Worm (Caenorhabditis elegans): Measurements from ENCODE around the gene ule-2.

ule-2 gene

DNA sequence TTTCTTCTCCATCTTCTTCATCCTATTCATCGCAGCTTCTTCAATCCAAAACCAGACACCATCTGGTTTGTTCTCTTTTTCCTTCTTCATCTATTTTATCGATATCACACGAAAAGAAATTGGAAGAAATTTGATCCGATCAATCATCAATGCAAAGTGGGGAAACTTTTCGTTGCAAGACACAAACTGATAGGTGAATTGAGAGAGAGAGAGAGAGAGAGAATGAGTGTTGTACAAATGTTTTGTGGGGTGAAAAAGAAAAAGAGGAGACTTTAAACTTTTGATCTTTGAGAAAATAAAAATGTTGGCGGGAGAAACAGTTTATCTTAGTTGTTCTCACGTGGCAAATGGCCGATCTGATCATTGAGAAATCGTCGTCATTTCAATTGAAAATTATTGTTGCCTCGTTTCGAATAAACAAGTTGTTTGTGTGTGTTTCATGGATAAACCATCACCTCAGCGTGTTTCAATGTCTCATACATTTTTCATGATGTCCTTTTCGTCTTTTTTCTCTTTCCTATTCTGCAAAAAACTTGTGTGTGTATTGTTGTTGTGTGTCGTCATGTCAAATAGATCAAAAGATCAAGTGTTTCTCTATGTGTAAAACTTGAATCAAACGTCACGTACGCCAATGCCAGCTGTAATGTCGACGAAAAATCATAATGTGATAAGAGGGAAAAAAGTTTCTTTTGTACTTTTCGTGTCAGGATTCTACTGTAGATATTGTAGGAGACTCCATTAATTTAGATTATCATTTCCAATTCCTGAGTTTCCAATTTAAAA, 22.2 kb upstream of the ule-2 start (continued):
- peak; percentile 46 for TF ChIP-seq mes-2 (tag; optimal IDR thresholded peaks at IDR 0.05; ENCODE audit: poor library complexity, severe bottlenecking)
- TF ChIP-seq madf-9 (GFP tag; conservative IDR thresholded peaks at IDR 0.05), result no peak
- TF ChIP-seq hlh-30 (tag; optimal IDR thresholded peaks at IDR 0.05; ENCODE audit: insufficient read depth), result peak; percentile 34
- TF ChIP-seq aha-1 (tag), result peak; percentile 94
- no peak for TF ChIP-seq dmd-8 (GFP tag; IDR thresholded peaks at IDR 0.05)
- TF ChIP-seq Y48G9A.11 (GFP tag; IDR thresholded peaks at IDR 0.05), result no peak
- TF ChIP-seq egl-27 (tag; optimal IDR thresholded peaks at IDR 0.05), result no peak
- TF ChIP-seq ztf-7 (tag; optimal IDR thresholded peaks at IDR 0.05), result peak; percentile 45
- TF ChIP-seq nhr-77 (tag; optimal IDR thresholded peaks at IDR 0.05), result peak; percentile 51
- no peak for TF ChIP-seq F49E8.2 (tag; optimal IDR thresholded peaks at IDR 0.05; ENCODE audit: borderline replicate concordance)
- no peak for TF ChIP-seq dpl-1 (GFP tag; optimal IDR thresholded peaks at IDR 0.05)
- peak; percentile 27 for TF ChIP-seq mxl-3 (GFP tag; optimal IDR thresholded peaks at IDR 0.05)
- TF ChIP-seq nhr-76 (tag; optimal IDR thresholded peaks at IDR 0.05), result peak; percentile 31
- peak; percentile 39 to 67 for TF ChIP-seq mdl-1 (tag; optimal IDR thresholded peaks at IDR 0.05)
- TF ChIP-seq arid-1 (GFP tag; conservative IDR thresholded peaks at IDR 0.05), result no peak
- TF ChIP-seq cey-2 (tag; optimal IDR thresholded peaks at IDR 0.05; ENCODE audit: borderline replicate concordance, insufficient read depth), result peak; percentile 12
- no peak for TF ChIP-seq D1046.2 (GFP tag; IDR thresholded peaks at IDR 0.05)
- peak; percentile 22 to 33 for TF ChIP-seq lsy-2 (tag; optimal IDR thresholded peaks at IDR 0.05)
- TF ChIP-seq nhr-28 (tag; optimal IDR thresholded peaks at IDR 0.05), result peak; percentile 81
- peak; percentile 1 for TF ChIP-seq rbr-2 (tag; optimal IDR thresholded peaks at IDR 0.05)
- peak; percentile 63 for TF ChIP-seq zip-2 (tag; optimal IDR thresholded peaks at IDR 0.05)
- TF ChIP-seq duxl-1 (tag; optimal IDR thresholded peaks at IDR 0.05; ENCODE audit: poor library complexity), result no peak
- TF ChIP-seq dve-1 (tag; optimal IDR thresholded peaks at IDR 0.05; ENCODE audit: insufficient read depth), result peak; percentile 67
- TF ChIP-seq unc-62 (GFP tag; optimal IDR thresholded peaks at IDR 0.05 in 1 of 2), result peak in 1 of 2 experiments; percentile 96
- no peak for TF ChIP-seq unc-62 (tag; optimal IDR thresholded peaks at IDR 0.05)
- TF ChIP-seq nhr-6 (tag; optimal IDR thresholded peaks at IDR 0.05), result peak; percentile 31
- no peak for TF ChIP-seq fkh-10 (GFP tag; optimal IDR thresholded peaks at IDR 0.05)
- peak; percentile 7; the same call in 1 of the 2 replicates for TF ChIP-seq lin-1 (GFP tag; IDR thresholded peaks at IDR 0.05)
- TF ChIP-seq lin-38 (GFP tag; IDR thresholded peaks at IDR 0.05), result no peak

DNA sequence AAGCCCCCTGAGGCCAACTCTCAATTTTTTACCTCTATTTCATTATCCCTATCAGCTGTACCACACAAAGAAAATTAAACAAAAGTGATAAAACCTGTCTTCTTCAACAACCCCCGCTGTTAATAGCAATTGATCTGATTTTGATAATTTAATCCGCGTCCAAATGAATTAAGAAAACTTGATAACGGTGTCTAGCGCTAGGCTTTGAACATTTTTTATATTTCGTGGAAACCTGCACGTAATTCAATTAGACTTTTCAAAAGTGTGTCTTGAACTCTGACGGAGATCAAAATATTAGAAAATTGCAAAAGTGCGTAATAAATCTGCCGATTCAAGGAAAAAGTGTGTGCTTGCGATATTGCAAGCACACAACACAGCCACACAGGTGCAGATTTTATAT, 21.6 kb upstream of the ule-2 start:
- TF ChIP-seq unc-62 (GFP tag; optimal IDR thresholded peaks at IDR 0.05 in 1 of 2) (peak in 1 of 2 experiments; percentile 71), unc-62 (tag; optimal IDR thresholded peaks at IDR 0.05) (no peak), ceh-28 (tag; optimal IDR thresholded peaks at IDR 0.05) (no peak), nhr-11 (tag; optimal IDR thresholded peaks at IDR 0.05) (peak; percentile 33), aha-1 (tag) (peak; percentile 64), unc-130 (GFP tag; optimal IDR thresholded peaks at IDR 0.05) (no peak)

DNA sequence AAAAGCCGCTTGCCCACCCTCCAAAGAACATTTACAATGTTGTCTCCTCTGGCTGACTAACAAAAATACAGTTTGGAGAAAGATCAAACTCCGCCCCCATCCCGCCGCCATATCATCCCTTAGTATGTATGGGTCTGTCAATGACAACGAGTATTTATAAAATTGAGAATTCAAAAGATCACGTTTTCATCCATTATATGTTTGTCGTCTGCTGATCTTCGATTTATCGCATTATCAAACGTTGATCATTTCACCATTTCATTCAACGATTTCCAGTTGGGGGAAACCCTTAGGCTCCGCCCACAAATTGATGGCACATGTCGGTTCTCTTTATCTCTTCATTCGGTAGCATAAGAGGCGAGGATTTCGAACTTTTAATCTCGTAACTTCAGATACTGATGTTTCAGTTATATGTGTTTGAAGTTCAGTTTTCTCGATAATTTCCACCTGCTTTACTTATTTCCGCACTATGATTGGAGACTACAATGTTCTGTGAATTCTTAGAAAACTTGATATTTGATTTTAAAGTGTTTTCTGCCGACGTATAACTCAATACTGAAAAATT, 20.7 kb upstream of the ule-2 start:
- TF ChIP-seq nhr-28 (tag; optimal IDR thresholded peaks at IDR 0.05) (peak; percentile 70), ama-1 (optimal IDR thresholded peaks at IDR 0.05) (peak; percentile 11), tra-1 (GFP tag; IDR thresholded peaks at IDR 0.05) (0 out of 2 replicates have a peak, but pooled peaks have one; percentile 5), daf-19 (GFP tag; conservative IDR thresholded peaks at IDR 0.05) (no peak), dve-1 (tag; optimal IDR thresholded peaks at IDR 0.05; ENCODE audit: insufficient read depth) (peak; percentile 67), lin-29 (GFP tag; IDR thresholded peaks at IDR 0.05) (no peak), hlh-11 (tag; optimal IDR thresholded peaks at IDR 0.05) (peak; percentile 66), cey-2 (tag; optimal IDR thresholded peaks at IDR 0.05; ENCODE audit: borderline replicate concordance, insufficient read depth) (peak; percentile 10), mdl-1 (tag; optimal IDR thresholded peaks at IDR 0.05) (peak in 1 of 2 experiments; percentile 77), hlh-30 (tag; optimal IDR thresholded peaks at IDR 0.05; ENCODE audit: insufficient read depth) (peak; percentile 67), nhr-10 (tag; optimal IDR thresholded peaks at IDR 0.05) (peak; percentile 46), nhr-11 (tag; optimal IDR thresholded peaks at IDR 0.05) (peak; percentile 8), madf-5 (GFP tag; IDR thresholded peaks at IDR 0.05) (no peak), dmd-6 (GFP tag; IDR thresholded peaks at IDR 0.05) (peak; percentile 68), ZK337.2 (GFP tag; IDR thresholded peaks at IDR 0.05) (no peak), lin-39 (tag; optimal IDR thresholded peaks at IDR 0.05) (no peak), F49E8.2 (tag; optimal IDR thresholded peaks at IDR 0.05; ENCODE audit: borderline replicate concordance) (no peak), mep-1 (tag; optimal IDR thresholded peaks at IDR 0.05) (peak; percentile 7), nhr-48 (tag; optimal IDR thresholded peaks at IDR 0.05) (peak; percentile 58), nhr-6 (tag; optimal IDR thresholded peaks at IDR 0.05) (peak; percentile 11), mxl-3 (GFP tag; optimal IDR thresholded peaks at IDR 0.05) (peak; percentile 61), hif-1 (tag; optimal IDR thresholded peaks at IDR 0.05) (peak in 1 of 2 experiments; percentile 41)

Measured in whole organism, L4 larva.